Fruit fly (Drosophila melanogaster) whole organism, embryonic: ENCODE measurements around the gene bumpel.

Experiments used
- Bteb2 ChIP-seq: fragments of 200-800 bp; sonication (Bioruptor generic); optimal IDR thresholded peaks from 2 replicates; lab custom pipeline; 2016; ENCODE audit warnings: missing biosample characterization, missing genetic modification characterization
- CG1024 ChIP-seq: fragments of 200-800 bp; sonication (Bioruptor generic); IDR thresholded peaks from 2 replicates; pipeline ENCODE4 v1.3.6; 2022; ENCODE audit warnings: missing biosample characterization, missing genetic modification characterization
- CG10462 ChIP-seq: fragments of 200-800 bp; sonication (Bioruptor generic); optimal IDR thresholded peaks from 2 replicates; lab custom pipeline; 2016; ENCODE audit warnings: missing biosample characterization, missing genetic modification characterization
- CG12236 ChIP-seq: fragments of 200-800 bp; sonication (Bioruptor generic); optimal IDR thresholded peaks from 2 replicates; lab custom pipeline; 2016; ENCODE audit warnings: missing biosample characterization, missing genetic modification characterization
- CG13123 ChIP-seq: fragments of 200-800 bp; sonication (Bioruptor generic); optimal IDR thresholded peaks from 2 replicates; lab custom pipeline; 2016; ENCODE audit warnings: missing biosample characterization, missing genetic modification characterization
- CG14667 ChIP-seq: fragments of 200-800 bp; sonication (Bioruptor generic); IDR thresholded peaks from 2 replicates; pipeline ENCODE4 v1.3.6; 2022; ENCODE audit warnings: missing biosample characterization, missing genetic modification characterization
- CG15601 ChIP-seq: fragments of 200-800 bp; sonication (Bioruptor generic); optimal IDR thresholded peaks from 3 replicates; lab custom pipeline; 2019; ENCODE audit warnings: missing biosample characterization, mild to moderate bottlenecking, missing genetic modification characterization, moderate library complexity
- CG17385 ChIP-seq: fragments of 200-800 bp; sonication (Bioruptor generic); optimal IDR thresholded peaks from 3 replicates; lab custom pipeline; 2018; ENCODE audit warnings: missing biosample characterization, mild to moderate bottlenecking, missing genetic modification characterization
- CG17568 ChIP-seq: fragments of 200-800 bp; sonication (Bioruptor generic); optimal IDR thresholded peaks from 2 replicates; lab custom pipeline; 2018; ENCODE audit warnings: missing biosample characterization, mild to moderate bottlenecking, missing genetic modification characterization, moderate library complexity
- CG18764 ChIP-seq: fragments of 200-800 bp; sonication (Bioruptor generic); optimal IDR thresholded peaks from 3 replicates; lab custom pipeline; 2016; ENCODE audit warnings: missing biosample characterization, missing genetic modification characterization
- CG2712 ChIP-seq: fragments of 200-800 bp; optimal IDR thresholded peaks from 3 replicates; lab custom pipeline; 2019; ENCODE audit warnings: missing biosample characterization, mild to moderate bottlenecking, missing genetic modification characterization, moderate library complexity
- CG32772 ChIP-seq: fragments of 200-800 bp; sonication (Bioruptor generic); IDR thresholded peaks from 2 replicates; pipeline ENCODE4 v1.3.6; 2022; ENCODE audit warnings: missing biosample characterization, missing genetic modification characterization
- CG3847 ChIP-seq: fragments of 200-800 bp; sonication (Bioruptor generic); IDR thresholded peaks from 2 replicates; pipeline ENCODE4 v1.3.6; 2022; ENCODE audit warnings: missing biosample characterization, missing genetic modification characterization
- CG4328 ChIP-seq: fragments of 200-800 bp; sonication (Bioruptor generic); optimal IDR thresholded peaks from 3 replicates; lab custom pipeline; 2017; ENCODE audit warnings: missing biosample characterization, missing genetic modification reagents, missing genetic modification characterization
- CG7839 ChIP-seq: fragments of 200-800 bp; sonication (Bioruptor generic); optimal IDR thresholded peaks from 3 replicates; lab custom pipeline; 2018; ENCODE audit warnings: missing biosample characterization, mild to moderate bottlenecking, missing genetic modification characterization, moderate library complexity
- CG8388 ChIP-seq: fragments of 200-800 bp; sonication (Bioruptor generic); optimal IDR thresholded peaks from 2 replicates; lab custom pipeline; 2019; ENCODE audit warnings: missing biosample characterization, mild to moderate bottlenecking, missing genetic modification characterization, moderate library complexity
- CHES-1-like ChIP-seq: fragments of 200-800 bp; sonication (Bioruptor generic); optimal IDR thresholded peaks from 2 replicates; lab custom pipeline; 2016; ENCODE audit warnings: missing biosample characterization, missing genetic modification characterization
- CoRest ChIP-seq: fragments of 200-800 bp; sonication (Bioruptor generic); optimal IDR thresholded peaks from 3 replicates; lab custom pipeline; 2018; ENCODE audit warnings: missing biosample characterization, mild to moderate bottlenecking, missing genetic modification characterization, moderate library complexity
- Dp ChIP-seq: fragments of 200-800 bp; sonication (Bioruptor generic); optimal IDR thresholded peaks from 2 replicates; lab custom pipeline; 2018; ENCODE audit warnings: missing biosample characterization, mild to moderate bottlenecking, missing genetic modification characterization, moderate library complexity
- Fer1 ChIP-seq: fragments of 200-800 bp; sonication (Bioruptor generic); optimal IDR thresholded peaks from 2 replicates; lab custom pipeline; 2017; ENCODE audit warnings: missing biosample characterization, mild to moderate bottlenecking, missing genetic modification characterization
- Hr39 ChIP-seq: fragments of >200 bp; optimal IDR thresholded peaks from 2 replicates; lab custom pipeline; 2017
- Lhr ChIP-seq: fragments of 200-800 bp; sonication (Bioruptor generic); optimal IDR thresholded peaks from 3 replicates; lab custom pipeline; 2017; ENCODE audit warnings: mild to moderate bottlenecking, missing biosample characterization, missing genetic modification reagents, missing genetic modification characterization
- Lpt ChIP-seq: fragments of >200 bp; optimal IDR thresholded peaks from 2 replicates; lab custom pipeline; 2018; ENCODE audit warnings: missing biosample characterization, missing genetic modification characterization
- MBD-R2 ChIP-seq: fragments of 200-800 bp; sonication (Bioruptor generic); IDR thresholded peaks from 2 replicates; pipeline ENCODE4 v1.3.6; 2022; ENCODE audit warnings: missing biosample characterization, missing genetic modification characterization
- Meics ChIP-seq: fragments of 200-800 bp; sonication (Bioruptor generic); optimal IDR thresholded peaks from 2 replicates; lab custom pipeline; 2017; ENCODE audit warnings: missing biosample characterization, mild to moderate bottlenecking, missing genetic modification characterization
- Mes4 ChIP-seq: fragments of 200-800 bp; sonication (Bioruptor generic); optimal IDR thresholded peaks from 2 replicates; lab custom pipeline; 2016; ENCODE audit warnings: missing biosample characterization, missing genetic modification characterization
- NC2α ChIP-seq: fragments of 200-800 bp; sonication (Bioruptor generic); optimal IDR thresholded peaks from 2 replicates; lab custom pipeline; 2016; ENCODE audit warnings: missing biosample characterization, missing genetic modification characterization
- NC2β ChIP-seq: fragments of 200-800 bp; sonication (Bioruptor generic); optimal IDR thresholded peaks from 2 replicates; lab custom pipeline; 2016; ENCODE audit warnings: missing biosample characterization, missing genetic modification characterization
- NfI ChIP-seq: fragments of 200-800 bp; sonication (Bioruptor generic); optimal IDR thresholded peaks from 3 replicates; lab custom pipeline; 2018; ENCODE audit warnings: missing biosample characterization, mild to moderate bottlenecking, missing genetic modification characterization, moderate library complexity
- Oli ChIP-seq: fragments of 200-800 bp; sonication (Bioruptor generic); optimal IDR thresholded peaks from 2 replicates; lab custom pipeline; 2018; ENCODE audit warnings: missing biosample characterization, mild to moderate bottlenecking, missing genetic modification characterization, moderate library complexity
- Ravus ChIP-seq: fragments of 200-800 bp; sonication (Bioruptor generic); IDR thresholded peaks from 2 replicates; pipeline ENCODE4 v1.3.6; 2022; ENCODE audit warnings: missing biosample characterization, missing genetic modification characterization
- Xbp1 ChIP-seq: fragments of 200-800 bp; sonication (Bioruptor generic); optimal IDR thresholded peaks from 3 replicates; lab custom pipeline; 2016; ENCODE audit warnings: missing biosample characterization, mild to moderate bottlenecking, missing genetic modification characterization
- aop ChIP-seq: fragments of 200-800 bp; sonication (Bioruptor generic); IDR thresholded peaks from 2 replicates; pipeline ENCODE4 v1.3.6; 2022; ENCODE audit warnings: missing biosample characterization, missing genetic modification characterization
- ara ChIP-seq: fragments of 200-800 bp; sonication (Bioruptor generic); IDR thresholded peaks from 2 replicates; pipeline ENCODE4 v1.3.6; 2022; ENCODE audit warnings: missing biosample characterization, missing genetic modification characterization
- bcd ChIP-seq: fragments of 200-800 bp; sonication (Bioruptor generic); optimal IDR thresholded peaks from 2 replicates; lab custom pipeline; 2017; ENCODE audit warnings: missing biosample characterization, mild to moderate bottlenecking, missing genetic modification characterization
- btn ChIP-seq: fragments of 200-800 bp; sonication (Bioruptor generic); optimal IDR thresholded peaks from 2 replicates; lab custom pipeline; 2016; ENCODE audit warnings: missing biosample characterization, missing genetic modification characterization
- chm ChIP-seq: fragments of 200-800 bp; sonication (Bioruptor generic); IDR thresholded peaks from 2 replicates; pipeline ENCODE4 v1.3.6; 2022; ENCODE audit warnings: missing biosample characterization, missing genetic modification characterization
- croc ChIP-seq: fragments of 200-800 bp; sonication (Bioruptor generic); conservative IDR thresholded peaks from 3 replicates; pipeline ENCODE4 v1.3.6; 2022; ENCODE audit warnings: missing biosample characterization, missing genetic modification characterization
- dimm ChIP-seq: fragments of 200-800 bp; sonication (Bioruptor generic); IDR thresholded peaks from 2 replicates; pipeline ENCODE4 v1.3.6; 2022; ENCODE audit warnings: missing biosample characterization, missing genetic modification characterization
- disco-r ChIP-seq: fragments of 200-800 bp; sonication (Bioruptor generic); optimal IDR thresholded peaks from 2 replicates; lab custom pipeline; 2016; ENCODE audit warnings: missing biosample characterization, missing genetic modification characterization
- gfzf ChIP-seq: fragments of 200-800 bp; sonication (Bioruptor generic); optimal IDR thresholded peaks from 2 replicates; lab custom pipeline; 2016; ENCODE audit warnings: missing biosample characterization, mild to moderate bottlenecking, missing genetic modification characterization, moderate library complexity
- h ChIP-seq: fragments of >200 bp; optimal IDR thresholded peaks from 2 replicates; lab custom pipeline; 2017
- lola ChIP-seq, 3 experiments: fragments of >200 bp in 2 of 3; fragments of 200-800 bp in 1 of 3; sonication (Bioruptor generic) in 1 of 3; optimal IDR thresholded peaks; 2 replicates each; lab custom pipeline; 2017 to 2019; ENCODE audit warnings: missing biosample characterization in 3 of 3, missing genetic modification characterization in 3 of 3, mild to moderate bottlenecking in 1 of 3, moderate library complexity in 1 of 3
- lov ChIP-seq, 2 experiments: fragments of 200-800 bp in 1 of 2; fragments of >200 bp in 1 of 2; sonication (Bioruptor generic) in 1 of 2; IDR thresholded peaks in 1 of 2; optimal IDR thresholded peaks in 1 of 2; 2 replicates in 1 of 2; 3 replicates in 1 of 2; pipeline versions ENCODE4 v1.3.6 to Lab custom; 2017 to 2022; ENCODE audit warnings: missing biosample characterization in 1 of 2, missing genetic modification characterization in 1 of 2
- mirr ChIP-seq: fragments of 200-800 bp; sonication (Bioruptor generic); optimal IDR thresholded peaks from 3 replicates; lab custom pipeline; 2018; ENCODE audit warnings: missing biosample characterization, mild to moderate bottlenecking, missing genetic modification characterization
- nmo ChIP-seq: fragments of 200-800 bp; sonication (Bioruptor generic); optimal IDR thresholded peaks from 2 replicates; lab custom pipeline; 2018; ENCODE audit warnings: missing biosample characterization, mild to moderate bottlenecking, missing genetic modification characterization, moderate library complexity
- pfk ChIP-seq: fragments of 200-800 bp; sonication (Bioruptor generic); optimal IDR thresholded peaks from 2 replicates; lab custom pipeline; 2018; ENCODE audit warnings: missing biosample characterization, mild to moderate bottlenecking, missing genetic modification characterization, moderate library complexity
- psq ChIP-seq: fragments of 200-800 bp; sonication (Bioruptor generic); optimal IDR thresholded peaks from 2 replicates; lab custom pipeline; 2017; ENCODE audit warnings: missing biosample characterization, missing genetic modification characterization
- sim ChIP-seq: fragments of 200-800 bp; sonication (Bioruptor generic); IDR thresholded peaks from 2 replicates; pipeline ENCODE4 v1.3.6; 2022; ENCODE audit warnings: missing biosample characterization, missing genetic modification characterization
- tap ChIP-seq: fragments of 200-800 bp; optimal IDR thresholded peaks from 3 replicates; lab custom pipeline; 2019; ENCODE audit warnings: missing biosample characterization, mild to moderate bottlenecking, missing genetic modification characterization, moderate library complexity
- twi ChIP-seq: fragments of 200-800 bp; optimal IDR thresholded peaks from 2 replicates; lab custom pipeline; 2019; ENCODE audit warnings: missing biosample characterization, mild to moderate bottlenecking, missing genetic modification characterization, moderate library complexity

bumpel gene

dm6 chr3R:11421643-11422122 is 3.2 kb upstream of the bumpel start, which contains the start of the genes ninaG and Sptz (continued):
- TF ChIP-seq croc (GFP tag; lab: Robert Waterston, UW), result peak; percentile 94
- peak; percentile 80 for TF ChIP-seq sim (GFP tag; lab: Robert Waterston, UW)
- TF ChIP-seq CG3847 (GFP tag; lab: Robert Waterston, UW), result peak; percentile 95
- TF ChIP-seq CG32772 (GFP tag; lab: Robert Waterston, UW), result peak; percentile 96
- peak; percentile 91 for TF ChIP-seq ara
- peak; percentile 68 for TF ChIP-seq CG12236 (GFP tag; lab: Kevin White, UChicago)
- peak; percentile 86 for TF ChIP-seq CG1024 (GFP tag; lab: Robert Waterston, UW)
- TF ChIP-seq dimm (GFP tag; lab: Robert Waterston, UW), result peak; percentile 83
- TF ChIP-seq Bteb2 (GFP tag; lab: Kevin White, UChicago), result peak; percentile 89
- TF ChIP-seq CG17385 (GFP tag; lab: Kevin White, UChicago), result peak; percentile 78
- TF ChIP-seq Fer1 (GFP tag; lab: Kevin White, UChicago), result no peak
- peak; percentile 39 for TF ChIP-seq gfzf (GFP tag; lab: Kevin White, UChicago)
- TF ChIP-seq nmo, result peak; percentile 95
- TF ChIP-seq disco-r (GFP tag; lab: Kevin White, UChicago), result peak; percentile 83
- peak; percentile 98 for TF ChIP-seq MBD-R2 (GFP tag; lab: Robert Waterston, UW)
- no peak for TF ChIP-seq Lpt (GFP tag; lab: Kevin White, UChicago)
- TF ChIP-seq NC2β (GFP tag; lab: Kevin White, UChicago), result peak; percentile 89
- TF ChIP-seq CoRest (tag; lab: Kevin White, UChicago), result peak; percentile 95
- TF ChIP-seq psq (GFP tag; lab: Kevin White, UChicago), result peak; percentile 84
- TF ChIP-seq CHES-1-like (GFP tag; lab: Kevin White, UChicago), result peak; percentile 93
- TF ChIP-seq Oli (tag; lab: Kevin White, UChicago), result peak; percentile 86
- peak; percentile 97 for TF ChIP-seq Xbp1 (GFP tag; lab: Kevin White, UChicago)
- peak; percentile 85 for TF ChIP-seq CG8388
- TF ChIP-seq mirr (GFP tag; lab: Kevin White, UChicago), result peak; percentile 11
- TF ChIP-seq chm (GFP tag; lab: Robert Waterston, UW), result peak; percentile 80
- peak; percentile 86 for TF ChIP-seq NC2α (GFP tag; lab: Kevin White, UChicago)
- TF ChIP-seq lov (optimal IDR thresholded peaks at IDR 0.05; lab: Kevin White, UChicago), result no peak
- peak; percentile 92 for TF ChIP-seq lov (GFP tag; IDR thresholded peaks at IDR 0.05; lab: Robert Waterston, UW)
- peak; percentile 95 for TF ChIP-seq CG10462
- no peak for TF ChIP-seq tap (tag; lab: Kevin White, UChicago)
- TF ChIP-seq aop (GFP tag; lab: Robert Waterston, UW), result peak; percentile 78; the same call in 1 of the 2 replicates
- peak; percentile 94 for TF ChIP-seq CG2712
- peak; percentile 87 for TF ChIP-seq Meics (GFP tag; lab: Kevin White, UChicago)
- TF ChIP-seq lola (GFP tag; optimal IDR thresholded peaks at IDR 0.05; lab: Kevin White, UChicago), result peak in 1 of 3 experiments; percentile 92
- TF ChIP-seq CG15601 (tag; lab: Kevin White, UChicago), result peak; percentile 86
- TF ChIP-seq Lhr, result peak; percentile 85
- TF ChIP-seq Mes4 (GFP tag; lab: Kevin White, UChicago), result peak; percentile 86
- peak; percentile 64 for TF ChIP-seq CG4328 (GFP tag; lab: Kevin White, UChicago)
- peak; percentile 95 for TF ChIP-seq CG14667 (GFP tag; lab: Robert Waterston, UW)
- TF ChIP-seq NfI, result peak; percentile 90
- no peak for TF ChIP-seq twi (tag; lab: Kevin White, UChicago)
- TF ChIP-seq CG18764 (GFP tag; lab: Kevin White, UChicago), result peak; percentile 90
- TF ChIP-seq Ravus (GFP tag; lab: Robert Waterston, UW), result peak; percentile 85
- no peak for TF ChIP-seq Hr39
- TF ChIP-seq CG7839 (tag; lab: Kevin White, UChicago), result peak; percentile 92
- peak; percentile 94 for TF ChIP-seq bcd (GFP tag; lab: Kevin White, UChicago)
- peak; percentile 78 for TF ChIP-seq Dp
- peak; percentile 76 for TF ChIP-seq btn (GFP tag; lab: Kevin White, UChicago)
- no peak for TF ChIP-seq pfk
- TF ChIP-seq CG13123 (GFP tag; lab: Kevin White, UChicago), result peak; percentile 91
- no peak for TF ChIP-seq CG17568
- TF ChIP-seq h, result no peak
